Worm (Caenorhabditis elegans) whole organism, late embryonic: ENCODE measurements around the gene W06D11.5.

ENCODE experiments used
- C38D4.7 ChIP-seq: fragments of 200-800 bp; sonication (Bioruptor generic); optimal IDR thresholded peaks from 2 replicates; lab custom pipeline; 2018; ENCODE audit warnings: mild to moderate bottlenecking, missing genetic modification characterization, moderate library complexity, missing compliant biosample characterization
- K09A11.1 ChIP-seq: sonication (generic microtip); optimal IDR thresholded peaks from 2 replicates; lab custom pipeline; 2017; ENCODE audit warnings: antibody characterized with exemption, mild to moderate bottlenecking, missing genetic modification characterization, missing compliant biosample characterization; ENCODE audit not compliant: insufficient read depth
- ahr-1 ChIP-seq: sonication (generic microtip); optimal IDR thresholded peaks from 2 replicates; lab custom pipeline; 2016; ENCODE audit warnings: missing genetic modification characterization, missing compliant biosample characterization
- ama-1 ChIP-seq: fragments of 150-350 bp; optimal IDR thresholded peaks from 2 replicates; lab custom pipeline; 2014
- ceh-19 ChIP-seq: fragments of 200-800 bp; sonication (Bioruptor generic); optimal IDR thresholded peaks from 2 replicates; lab custom pipeline; 2018; ENCODE audit warnings: mild to moderate bottlenecking, missing genetic modification characterization, missing compliant biosample characterization
- ceh-31 ChIP-seq: sonication (generic microtip); optimal IDR thresholded peaks from 2 replicates; lab custom pipeline; 2016; ENCODE audit warnings: missing genetic modification characterization, missing compliant biosample characterization
- ceh-34 ChIP-seq: sonication (generic microtip); optimal IDR thresholded peaks from 2 replicates; lab custom pipeline; 2016; ENCODE audit warnings: mild to moderate bottlenecking, missing genetic modification characterization, missing compliant biosample characterization
- ceh-45 ChIP-seq: fragments of 200-800 bp; sonication (Bioruptor generic); IDR thresholded peaks from 2 replicates; pipeline ENCODE4 v1.3.6; 2022; ENCODE audit warnings: missing genetic modification reagents, missing genetic modification characterization, missing compliant biosample characterization
- ceh-48 ChIP-seq: sonication (generic microtip); optimal IDR thresholded peaks from 2 replicates; lab custom pipeline; 2016; ENCODE audit warnings: missing genetic modification characterization, inconsistent platforms, missing compliant biosample characterization
- ceh-9 ChIP-seq: sonication (generic microtip); optimal IDR thresholded peaks from 2 replicates; lab custom pipeline; 2016; ENCODE audit warnings: mild to moderate bottlenecking, missing genetic modification characterization, inconsistent platforms, missing compliant biosample characterization
- che-1 ChIP-seq: sonication (generic microtip); optimal IDR thresholded peaks from 2 replicates; lab custom pipeline; 2016; ENCODE audit warnings: mild to moderate bottlenecking, missing genetic modification characterization, missing compliant biosample characterization
- dmd-4 ChIP-seq: sonication (generic microtip); optimal IDR thresholded peaks from 2 replicates; lab custom pipeline; 2016; ENCODE audit warnings: borderline replicate concordance, missing genetic modification characterization, missing compliant biosample characterization
- dve-1 ChIP-seq: sonication (generic microtip); optimal IDR thresholded peaks from 2 replicates; lab custom pipeline; 2017; ENCODE audit warnings: antibody characterized with exemption, mild to moderate bottlenecking, missing genetic modification characterization, missing compliant biosample characterization
- elt-2 ChIP-seq: sonication (generic microtip); optimal IDR thresholded peaks from 2 replicates; lab custom pipeline; 2016; ENCODE audit warnings: missing genetic modification reagents, missing genetic modification characterization, missing compliant biosample characterization
- elt-4 ChIP-seq: sonication (generic microtip); optimal IDR thresholded peaks from 2 replicates; lab custom pipeline; 2016; ENCODE audit warnings: missing genetic modification characterization, missing compliant biosample characterization
- eyg-1 ChIP-seq: sonication (generic microtip); optimal IDR thresholded peaks from 2 replicates; lab custom pipeline; 2016; ENCODE audit warnings: missing genotype, missing genetic modification characterization, missing compliant biosample characterization
- gmeb-2 ChIP-seq: sonication (generic microtip); optimal IDR thresholded peaks from 2 replicates; lab custom pipeline; 2016; ENCODE audit warnings: missing genetic modification characterization, inconsistent platforms, missing compliant biosample characterization
- hlh-13 ChIP-seq: fragments of 200-800 bp; sonication (Bioruptor generic); optimal IDR thresholded peaks from 2 replicates; lab custom pipeline; 2018; ENCODE audit warnings: mild to moderate bottlenecking, missing genetic modification characterization, missing compliant biosample characterization
- hlh-30 ChIP-seq: sonication (generic microtip); optimal IDR thresholded peaks from 2 replicates; lab custom pipeline; 2017; ENCODE audit warnings: antibody characterized with exemption, missing genetic modification characterization, missing compliant biosample characterization; ENCODE audit not compliant: insufficient read depth
- hlh-6 ChIP-seq: sonication (generic microtip); optimal IDR thresholded peaks from 2 replicates; lab custom pipeline; 2016; ENCODE audit warnings: missing genotype, missing genetic modification characterization, missing compliant biosample characterization
- hlh-8 ChIP-seq: sonication (generic microtip); optimal IDR thresholded peaks from 2 replicates; lab custom pipeline; 2016; ENCODE audit warnings: missing genotype, missing genetic modification characterization, missing compliant biosample characterization
- lim-6 ChIP-seq: sonication (generic microtip); optimal IDR thresholded peaks from 2 replicates; lab custom pipeline; 2016; ENCODE audit warnings: missing genetic modification characterization, missing compliant biosample characterization
- lin-11 ChIP-seq: fragments of 200-800 bp; sonication (Bioruptor generic); optimal IDR thresholded peaks from 2 replicates; lab custom pipeline; 2018; ENCODE audit warnings: mild to moderate bottlenecking, missing genetic modification characterization, missing compliant biosample characterization
- madf-2 ChIP-seq: sonication (generic microtip); optimal IDR thresholded peaks from 2 replicates; lab custom pipeline; 2017; ENCODE audit warnings: missing genetic modification characterization, missing compliant biosample characterization
- mec-3 ChIP-seq: sonication (generic microtip); optimal IDR thresholded peaks from 2 replicates; lab custom pipeline; 2016; ENCODE audit warnings: borderline replicate concordance, missing genetic modification characterization, missing compliant biosample characterization
- nhr-11 ChIP-seq: fragments of 150-350 bp; optimal IDR thresholded peaks from 2 replicates; lab custom pipeline; 2014; ENCODE audit warnings: missing biosample characterization, missing genetic modification characterization
- npax-4 ChIP-seq: sonication (generic microtip); optimal IDR thresholded peaks from 2 replicates; lab custom pipeline; 2016; ENCODE audit warnings: missing genetic modification characterization, missing compliant biosample characterization
- pha-2 ChIP-seq: sonication (generic microtip); optimal IDR thresholded peaks from 2 replicates; lab custom pipeline; 2017; ENCODE audit warnings: mild to moderate bottlenecking, missing genetic modification characterization, missing compliant biosample characterization
- pha-4 ChIP-seq: fragments of 150-350 bp; optimal IDR thresholded peaks from 2 replicates; lab custom pipeline; 2018; ENCODE audit warnings: missing biosample characterization, missing genetic modification reagents, missing genetic modification characterization
- pqm-1 ChIP-seq: sonication (generic microtip); optimal IDR thresholded peaks from 2 replicates; lab custom pipeline; 2016; ENCODE audit warnings: missing genetic modification characterization, missing compliant biosample characterization
- pros-1 ChIP-seq: fragments of 150-350 bp; optimal IDR thresholded peaks from 2 replicates; lab custom pipeline; 2014; ENCODE audit warnings: missing biosample characterization, missing genetic modification reagents, missing genetic modification characterization
- ref-2 ChIP-seq: sonication (generic microtip); optimal IDR thresholded peaks from 2 replicates; lab custom pipeline; 2016; ENCODE audit warnings: missing genetic modification characterization, missing compliant biosample characterization
- rnt-1 ChIP-seq: sonication (generic microtip); optimal IDR thresholded peaks from 2 replicates; lab custom pipeline; 2016; ENCODE audit warnings: missing genetic modification characterization, missing compliant biosample characterization
- sdc-2 ChIP-seq: sonication (generic microtip); optimal IDR thresholded peaks from 2 replicates; lab custom pipeline; 2016; ENCODE audit warnings: missing genotype, missing genetic modification characterization, missing compliant biosample characterization
- sox-4 ChIP-seq: sonication (generic microtip); optimal IDR thresholded peaks from 2 replicates; lab custom pipeline; 2017; ENCODE audit warnings: mild to moderate bottlenecking, missing genetic modification characterization, inconsistent platforms, missing compliant biosample characterization
- syd-9 ChIP-seq: sonication (generic microtip); optimal IDR thresholded peaks from 2 replicates; lab custom pipeline; 2016; ENCODE audit warnings: mild to moderate bottlenecking, missing genetic modification characterization, moderate library complexity, missing compliant biosample characterization
- tbx-7 ChIP-seq: sonication (generic microtip); optimal IDR thresholded peaks from 2 replicates; lab custom pipeline; 2016; ENCODE audit warnings: missing genotype, missing genetic modification characterization, missing compliant biosample characterization
- ttx-3 ChIP-seq: sonication (generic microtip); optimal IDR thresholded peaks from 2 replicates; lab custom pipeline; 2016; ENCODE audit warnings: missing genetic modification reagents, missing genetic modification characterization, missing compliant biosample characterization
- unc-3 ChIP-seq, 2 experiments: fragments of 200-800 bp in 1 of 2; sonication (Bioruptor generic) in 1 of 2; sonication (generic microtip) in 1 of 2; conservative IDR thresholded peaks in 1 of 2; optimal IDR thresholded peaks in 1 of 2; 2 replicates each; pipeline versions ENCODE4 v1.3.6 to Lab custom; 2016 to 2022; ENCODE audit warnings: missing compliant biosample characterization in 2 of 2, missing genetic modification characterization in 2 of 2, missing genetic modification reagents in 1 of 2
- unc-55 ChIP-seq: sonication (generic microtip); optimal IDR thresholded peaks from 2 replicates; lab custom pipeline; 2017; ENCODE audit warnings: missing biosample characterization, missing genetic modification reagents, missing genetic modification characterization
- ztf-16 ChIP-seq: sonication (generic microtip); optimal IDR thresholded peaks from 2 replicates; lab custom pipeline; 2017; ENCODE audit warnings: missing genetic modification characterization, missing compliant biosample characterization

W06D11.5 gene

DNA sequence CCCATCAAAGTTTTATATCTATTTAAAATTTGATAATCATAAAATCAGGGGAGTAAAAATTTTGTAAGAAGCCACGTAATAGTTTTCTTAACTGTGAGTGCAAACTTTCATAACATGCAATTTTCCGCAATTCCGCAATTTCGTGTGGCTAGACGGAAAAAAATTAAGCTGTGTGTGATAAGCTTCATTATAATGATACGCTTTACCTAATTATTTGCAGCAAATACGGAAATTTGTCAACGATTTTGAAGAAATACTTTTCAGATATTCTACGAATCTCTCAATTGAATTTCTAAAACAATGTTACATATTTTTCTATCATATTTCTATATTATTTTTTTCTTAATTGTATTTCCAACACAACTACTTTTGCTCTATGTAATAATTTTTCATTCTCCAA, 31.9 kb downstream of the W06D11.5 start, which contains the start of gene srd-46:
Gene srd-46, plus strand, starts transcription at position 301 of the 400 bp plus-strand sequence.
- TF ChIP-seq K09A11.1 (tag; lab: Kevin White, UChicago): no peak
- no peak for TF ChIP-seq ceh-48 (tag; lab: Kevin White, UChicago)
- TF ChIP-seq elt-4: no peak
- no peak for TF ChIP-seq eyg-1
- no peak for TF ChIP-seq gmeb-2
- TF ChIP-seq ahr-1 (tag; lab: Kevin White, UChicago): no peak
- TF ChIP-seq ref-2 (tag; lab: Kevin White, UChicago): no peak

DNA sequence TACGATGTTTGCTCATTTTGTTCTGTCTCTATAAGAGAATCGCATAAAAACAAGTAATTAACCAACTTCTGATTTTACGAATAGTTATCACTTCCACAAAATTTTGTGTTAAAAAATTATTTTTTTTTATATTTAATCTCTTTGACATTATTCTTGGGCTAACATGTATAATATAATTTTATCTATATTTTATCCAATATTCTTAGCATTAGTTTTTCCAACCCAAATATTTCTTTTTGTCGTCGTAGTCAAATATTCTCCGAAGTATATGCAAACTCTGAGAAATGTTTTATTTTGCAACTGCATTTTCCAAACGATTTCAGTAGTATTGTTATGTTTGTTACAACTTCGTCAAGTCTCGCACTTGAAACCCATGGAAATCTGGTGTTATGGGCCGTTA, 33.5 kb downstream of the W06D11.5 start, which contains the start of gene srd-47:
Gene srd-47, plus strand, starts transcription at position 164 of the 400 bp plus-strand sequence.
- TF ChIP-seq che-1 (tag; lab: Kevin White, UChicago) (no peak), unc-55 (GFP tag; lab: Kevin White, UChicago) (no peak), ceh-34 (no peak), madf-2 (tag; lab: Kevin White, UChicago) (no peak), npax-4 (no peak), ceh-9 (no peak)

DNA sequence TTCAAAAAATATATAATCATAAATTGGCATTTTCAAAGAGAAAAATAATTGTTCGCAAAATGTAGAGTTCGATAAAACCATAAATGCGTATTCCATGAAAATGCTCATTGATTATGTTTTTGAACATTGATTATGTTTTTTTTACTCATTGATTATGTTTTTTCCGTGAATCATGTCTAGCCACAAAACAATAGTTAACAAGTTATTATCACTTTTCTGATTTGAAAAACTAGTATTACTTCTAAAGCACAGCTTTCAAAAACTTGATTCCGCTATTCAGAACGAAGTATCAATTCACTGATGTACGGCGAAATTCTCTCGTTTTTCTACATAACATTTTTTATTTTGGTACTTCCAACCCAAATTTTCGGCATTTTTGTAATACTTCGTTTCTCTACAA, 35.9 kb downstream of the W06D11.5 start, which contains the start of gene srd-48:
Gene srd-48, plus strand, starts transcription at position 301 of the 400 bp plus-strand sequence.
- TF ChIP-seq ceh-31 (tag; lab: Kevin White, UChicago) (no peak), lim-6 (tag; lab: Kevin White, UChicago) (no peak), pros-1 (tag; lab: Kevin White, UChicago) (no peak), rnt-1 (tag; lab: Kevin White, UChicago) (no peak), lin-11 (tag; lab: Kevin White, UChicago) (no peak), ama-1 (no peak), pqm-1 (tag; lab: Kevin White, UChicago) (no peak), pha-2 (tag; lab: Kevin White, UChicago) (no peak), elt-4 (no peak), ceh-48 (tag; lab: Kevin White, UChicago) (no peak), mec-3 (no peak), dmd-4 (tag; lab: Kevin White, UChicago) (no peak), che-1 (tag; lab: Kevin White, UChicago) (no peak)

ce11 chrX:12337846-12338490, 38.0 kb downstream of the W06D11.5 start, which contains the start of gene srd-44:
srd-44 (plus strand) TSS chrX:12338440.
- TF ChIP-seq elt-2 (tag; lab: Kevin White, UChicago) (peak; percentile 27), sdc-2 (peak; percentile 9), che-1 (tag; lab: Kevin White, UChicago) (peak; percentile 42), hlh-13 (GFP tag; lab: Kevin White, UChicago) (no peak), ceh-31 (tag; lab: Kevin White, UChicago) (no peak), ttx-3 (tag; lab: Kevin White, UChicago) (peak; percentile 23), nhr-11 (tag; lab: Kevin White, UChicago) (no peak), ceh-45 (GFP tag; lab: Robert Waterston, UW) (no peak), hlh-6 (tag; lab: Kevin White, UChicago) (no peak)

ce11 chrX:12341338-12341737, 41.4 kb downstream of the W06D11.5 start, which contains the start of gene zig-2:
zig-2 (minus strand) TSS chrX:12341438.
- TF ChIP-seq hlh-30 (tag; lab: Kevin White, UChicago): no peak
- TF ChIP-seq, all 69 proteins: peak for 0

DNA sequence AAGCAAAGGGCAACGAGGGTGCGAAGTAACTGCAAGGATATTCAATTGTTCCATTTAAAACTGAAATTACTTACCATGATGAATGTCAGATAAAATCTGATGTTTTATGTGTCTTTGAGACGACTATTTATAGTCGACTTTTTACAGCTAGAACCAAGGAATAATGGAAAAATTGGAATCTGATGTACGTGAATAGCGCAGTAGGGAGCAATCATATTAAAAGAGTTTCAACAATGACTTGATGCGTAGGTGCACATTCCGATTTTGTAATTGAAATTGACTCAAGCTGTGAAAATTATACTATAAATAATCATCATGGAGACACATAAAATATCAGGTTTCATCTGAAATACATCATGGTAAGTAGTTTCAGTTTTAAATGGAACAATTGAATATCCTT, 43.3 kb downstream of the W06D11.5 start, which contains the start of the genes nspc-9 and nspc-10:
Gene nspc-9, minus strand, starts transcription at position 101 of the 400 bp plus-strand sequence.
Gene nspc-10, plus strand, starts transcription at position 331 of the 400 bp plus-strand sequence.
- TF ChIP-seq unc-55 (GFP tag; lab: Kevin White, UChicago) (no peak), hlh-13 (GFP tag; lab: Kevin White, UChicago) (no peak), syd-9 (no peak), unc-3 (GFP tag; conservative IDR thresholded peaks at IDR 0.05; lab: Robert Waterston, UW) (no peak), unc-3 (tag; optimal IDR thresholded peaks at IDR 0.05; lab: Kevin White, UChicago) (no peak), nhr-11 (tag; lab: Kevin White, UChicago) (no peak), ceh-48 (tag; lab: Kevin White, UChicago) (no peak), mec-3 (no peak), C38D4.7 (GFP tag; lab: Kevin White, UChicago) (no peak), sox-4 (tag; lab: Kevin White, UChicago) (no peak), ceh-19 (no peak), lin-11 (tag; lab: Kevin White, UChicago) (no peak), ztf-16 (tag; lab: Kevin White, UChicago) (no peak), sdc-2 (no peak), tbx-7 (tag; lab: Kevin White, UChicago) (no peak), dve-1 (tag; lab: Kevin White, UChicago) (no peak), pha-4 (tag; lab: Kevin White, UChicago) (no peak), hlh-8 (no peak)
